Fruit fly (Drosophila melanogaster) whole organism, adult: ENCODE measurements around the gene CG31038.

Experiments
- CG11617 ChIP-seq: fragments of 200-800 bp; sonication (Bioruptor generic); optimal IDR thresholded peaks from 2 replicates; lab custom pipeline; 2017; ENCODE audit warnings: mild to moderate bottlenecking, missing biosample characterization, missing genetic modification reagents, missing genetic modification characterization
- CG14711 ChIP-seq: fragments of 200-800 bp; sonication (Bioruptor generic); optimal IDR thresholded peaks from 2 replicates; lab custom pipeline; 2018; ENCODE audit warnings: missing biosample characterization, mild to moderate bottlenecking, missing genetic modification characterization, moderate library complexity
- CG1620 ChIP-seq: fragments of 200-800 bp; sonication (Bioruptor generic); optimal IDR thresholded peaks from 2 replicates; lab custom pipeline; 2016; ENCODE audit warnings: missing biosample characterization, missing genetic modification characterization
- Crg-1 ChIP-seq: fragments of 200-800 bp; sonication (Bioruptor generic); optimal IDR thresholded peaks from 2 replicates; lab custom pipeline; 2016; ENCODE audit warnings: missing biosample characterization, missing genetic modification characterization
- bab1 ChIP-seq: fragments of 200-800 bp; sonication (Bioruptor generic); optimal IDR thresholded peaks from 3 replicates; lab custom pipeline; 2019; ENCODE audit warnings: missing biosample characterization, mild to moderate bottlenecking, missing genetic modification characterization, moderate library complexity
- kay ChIP-seq: fragments of 200-800 bp; sonication (Bioruptor generic); peaks from one replicate; lab custom pipeline; 2016; ENCODE audit warnings: missing biosample characterization, missing genetic modification characterization, borderline replicate concordance

dm6 chr3R:29829228-29829786 lies 47.6 kb upstream of the CG31038 start:
- TF ChIP-seq CG14711 (no peak), CG1620 (GFP tag; lab: Kevin White, UChicago) (no peak), bab1 (no peak), CG11617 (no peak), kay (GFP tag; lab: Kevin White, UChicago) (no peak), Crg-1 (GFP tag; lab: Kevin White, UChicago) (no peak)
